Fruit fly (Drosophila melanogaster): ENCODE results near the gene Grx5.

- no peak for TF ChIP-seq CG8159 (tag; optimal IDR thresholded peaks at IDR 0.05)
- TF ChIP-seq CG15710 (tag; optimal IDR thresholded peaks at IDR 0.05) = no peak
- TF ChIP-seq CG12605 (GFP tag; IDR thresholded peaks at IDR 0.05) = no peak
- TF ChIP-seq D1 (tag; optimal IDR thresholded peaks at IDR 0.05) = no peak
- no peak for TF ChIP-seq Ets98B (GFP tag; IDR thresholded peaks at IDR 0.05)
- no peak for TF ChIP-seq EcR (GFP tag; optimal IDR thresholded peaks at IDR 0.05)
- no peak for TF ChIP-seq CG32121 (GFP tag; IDR thresholded peaks at IDR 0.05)
- no peak for TF ChIP-seq CG4496 (GFP tag; IDR thresholded peaks at IDR 0.05)
- no peak for TF ChIP-seq CG14655 (GFP tag; optimal IDR thresholded peaks at IDR 0.05)
Observed at dm6 chrX:14856261-14856660, 18.3 kb upstream of the Grx5 start, which contains the start of gene CG9519.
